Fruit fly (Drosophila melanogaster): ENCODE results near the gene ergic53.

DNA sequence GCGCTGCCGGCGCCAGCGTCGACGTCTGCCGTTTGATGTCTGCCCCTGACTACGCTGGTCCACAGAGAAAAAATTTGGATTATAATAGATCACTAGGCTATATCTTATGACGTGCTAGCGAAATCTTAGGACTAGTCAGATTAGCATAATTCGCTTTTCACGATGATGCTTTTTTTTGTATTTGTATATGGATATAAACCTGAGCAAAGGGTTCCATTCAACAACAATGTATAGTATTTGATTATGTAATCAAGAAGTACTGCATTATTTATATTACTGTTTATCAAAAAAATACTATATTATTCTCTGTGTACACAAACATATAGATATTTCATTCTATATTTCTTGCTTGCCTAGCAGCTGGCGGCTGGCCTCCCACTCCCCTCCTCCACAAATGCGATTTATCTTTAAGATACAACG, 12.3 kb downstream of the ergic53 start:
- TF ChIP-seq CG5204 (GFP tag; optimal IDR thresholded peaks at IDR 0.05) (peak; percentile 29), CG1620 (GFP tag; optimal IDR thresholded peaks at IDR 0.05) (no peak), Crg-1 (GFP tag; optimal IDR thresholded peaks at IDR 0.05) (no peak), Hr96 (GFP tag; optimal IDR thresholded peaks at IDR 0.05) (no peak), ovo (GFP tag; optimal IDR thresholded peaks at IDR 0.05) (no peak), CG11617 (GFP tag; optimal IDR thresholded peaks at IDR 0.05) (peak; percentile 41), CG14711 (tag; optimal IDR thresholded peaks at IDR 0.05) (peak; percentile 52), cnc (optimal IDR thresholded peaks at IDR 0.05) (no peak), toe (GFP tag; optimal IDR thresholded peaks at IDR 0.05) (peak; percentile 43), cic (GFP tag; optimal IDR thresholded peaks at IDR 0.05) (peak; percentile 81)
